Worm (Caenorhabditis elegans) whole organism, L3 larva: ENCODE results near the gene htz-1.
A peak's percentile ranks its signal among the peaks of the same experiment; 100 is the strongest.

Source experiments
- R02D3.7 ChIP-seq: fragments of 150-350 bp; optimal IDR thresholded peaks from 2 replicates; lab custom pipeline; 2014; ENCODE audit warnings: missing biosample characterization, missing genetic modification characterization
- ZK546.5 ChIP-seq: sonication (generic microtip); optimal IDR thresholded peaks from 2 replicates; lab custom pipeline; 2017; ENCODE audit warnings: missing biosample characterization, missing genetic modification characterization
- ama-1 ChIP-seq: fragments of 150-350 bp; optimal IDR thresholded peaks from 2 replicates; lab custom pipeline; 2018
- ceh-16 ChIP-seq: sonication (generic microtip); optimal IDR thresholded peaks from 2 replicates; lab custom pipeline; 2017; ENCODE audit warnings: missing biosample characterization, missing genetic modification characterization
- ceh-28 ChIP-seq: fragments of 150-350 bp; optimal IDR thresholded peaks from 2 replicates; lab custom pipeline; 2014; ENCODE audit warnings: missing biosample characterization, missing genetic modification reagents, missing genetic modification characterization
- ceh-82 ChIP-seq: fragments of 150-350 bp; optimal IDR thresholded peaks from 2 replicates; lab custom pipeline; 2014; ENCODE audit warnings: missing biosample characterization, missing genetic modification characterization
- ceh-9 ChIP-seq: sonication (generic microtip); optimal IDR thresholded peaks from 2 replicates; lab custom pipeline; 2018; ENCODE audit warnings: missing biosample characterization, missing genetic modification characterization
- daf-12 ChIP-seq: fragments of 150-350 bp; optimal IDR thresholded peaks from 2 replicates; lab custom pipeline; 2014; ENCODE audit warnings: missing biosample characterization, missing genetic modification reagents, missing genetic modification characterization
- egl-27 ChIP-seq: sonication (generic microtip); optimal IDR thresholded peaks from 4 replicates; lab custom pipeline; 2017; ENCODE audit warnings: missing biosample characterization, missing genetic modification reagents, missing genetic modification characterization
- elt-1 ChIP-seq: fragments of 150-350 bp; optimal IDR thresholded peaks from 2 replicates; lab custom pipeline; 2014; ENCODE audit warnings: missing biosample characterization, missing genetic modification characterization
- elt-2 ChIP-seq: sonication (generic microtip); optimal IDR thresholded peaks from 2 replicates; lab custom pipeline; 2016; ENCODE audit warnings: missing genetic modification reagents, mild to moderate bottlenecking, missing genetic modification characterization, missing compliant biosample characterization
- fkh-10 ChIP-seq: sonication (generic microtip); optimal IDR thresholded peaks from 2 replicates; lab custom pipeline; 2017; ENCODE audit warnings: missing biosample characterization, missing genetic modification reagents, missing genetic modification characterization
- fos-1 ChIP-seq: fragments of 150-350 bp; optimal IDR thresholded peaks from 2 replicates; lab custom pipeline; 2014; ENCODE audit warnings: missing biosample characterization, missing genetic modification characterization
- jun-1 ChIP-seq: fragments of 150-350 bp; optimal IDR thresholded peaks from 2 replicates; lab custom pipeline; 2014; ENCODE audit warnings: missing biosample characterization, missing genetic modification reagents, missing genetic modification characterization
- lin-15B ChIP-seq: fragments of 150-350 bp; optimal IDR thresholded peaks from 2 replicates; lab custom pipeline; 2014; ENCODE audit warnings: missing biosample characterization, missing genetic modification characterization
- lin-39 ChIP-seq: fragments of 150-350 bp; optimal IDR thresholded peaks from 2 replicates; lab custom pipeline; 2018; ENCODE audit warnings: missing biosample characterization, missing genetic modification reagents, missing genetic modification characterization
- lsy-12 ChIP-seq: sonication (generic microtip); optimal IDR thresholded peaks from 2 replicates; lab custom pipeline; 2016; ENCODE audit warnings: mild to moderate bottlenecking, missing genetic modification characterization, missing compliant biosample characterization
- mdl-1 ChIP-seq: fragments of 150-350 bp; optimal IDR thresholded peaks from 2 replicates; lab custom pipeline; 2014; ENCODE audit warnings: missing biosample characterization, missing genetic modification characterization
- mml-1 ChIP-seq: fragments of 150-350 bp; sonication (generic microtip); optimal IDR thresholded peaks from 3 replicates; lab custom pipeline; 2014; ENCODE audit warnings: missing biosample characterization, missing genetic modification characterization
- nfya-1 ChIP-seq: sonication (generic microtip); optimal IDR thresholded peaks from 2 replicates; lab custom pipeline; 2017; ENCODE audit warnings: missing genetic modification characterization, mild to moderate bottlenecking, missing compliant biosample characterization, antibody characterized with exemption, moderate library complexity; ENCODE audit not compliant: insufficient read depth
- nhr-11 ChIP-seq: fragments of 150-350 bp; optimal IDR thresholded peaks from 2 replicates; lab custom pipeline; 2014; ENCODE audit warnings: missing biosample characterization, missing genetic modification characterization
- nhr-237 ChIP-seq: fragments of 150-350 bp; optimal IDR thresholded peaks from 2 replicates; lab custom pipeline; 2014; ENCODE audit warnings: missing biosample characterization, missing genetic modification characterization
- nhr-25 ChIP-seq: sonication (generic microtip); optimal IDR thresholded peaks from 2 replicates; lab custom pipeline; 2017; ENCODE audit warnings: missing biosample characterization, missing genetic modification characterization
- nhr-28 ChIP-seq: fragments of 150-350 bp; optimal IDR thresholded peaks from 2 replicates; lab custom pipeline; 2014; ENCODE audit warnings: missing biosample characterization, missing genetic modification characterization
- nhr-67 ChIP-seq: fragments of 150-350 bp; optimal IDR thresholded peaks from 2 replicates; lab custom pipeline; 2014; ENCODE audit warnings: missing biosample characterization, missing genetic modification characterization
- nhr-76 ChIP-seq: fragments of 150-350 bp; sonication (generic microtip); optimal IDR thresholded peaks from 5 replicates; lab custom pipeline; 2014; ENCODE audit warnings: missing biosample characterization, missing genetic modification characterization
- nhr-77 ChIP-seq: fragments of 150-350 bp; optimal IDR thresholded peaks from 2 replicates; lab custom pipeline; 2014; ENCODE audit warnings: missing biosample characterization, missing genetic modification characterization
- pha-4 ChIP-seq: fragments of 150-350 bp; optimal IDR thresholded peaks from 2 replicates; lab custom pipeline; 2014; ENCODE audit warnings: missing biosample characterization, missing genetic modification reagents, missing genetic modification characterization
- pqm-1 ChIP-seq: fragments of 150-350 bp; optimal IDR thresholded peaks from 2 replicates; lab custom pipeline; 2017; ENCODE audit warnings: missing biosample characterization, missing genetic modification characterization, inconsistent platforms
- sea-2 ChIP-seq: fragments of 150-350 bp; sonication (generic microtip); optimal IDR thresholded peaks from 4 replicates; lab custom pipeline; 2014; ENCODE audit warnings: missing biosample characterization, missing genetic modification reagents, missing genetic modification characterization
- skn-1 ChIP-seq: fragments of 150-350 bp; optimal IDR thresholded peaks from 2 replicates; lab custom pipeline; 2014; ENCODE audit warnings: missing biosample characterization, missing genetic modification characterization
- snpc-4 ChIP-seq: fragments of 150-350 bp; optimal IDR thresholded peaks from 2 replicates; lab custom pipeline; 2014; ENCODE audit warnings: missing biosample characterization, missing genetic modification characterization
- tbx-2 ChIP-seq: sonication (generic microtip); optimal IDR thresholded peaks from 2 replicates; lab custom pipeline; 2016; ENCODE audit warnings: mild to moderate bottlenecking, missing genetic modification characterization, missing compliant biosample characterization
- unc-39 ChIP-seq: sonication (generic microtip); optimal IDR thresholded peaks from 4 replicates; lab custom pipeline; 2017; ENCODE audit warnings: missing biosample characterization, missing genetic modification characterization
- unc-62 ChIP-seq: fragments of 150-350 bp; sonication (generic microtip); optimal IDR thresholded peaks from 4 replicates; lab custom pipeline; 2014; ENCODE audit warnings: missing biosample characterization, missing genetic modification reagents, missing genetic modification characterization

htz-1 gene

ce11 chrIV:4407055-4407461 lies 39.0 kb upstream of the htz-1 start:
- no peak for TF ChIP-seq lin-39
- TF ChIP-seq nfya-1 (tag; lab: Kevin White, UChicago), result peak; percentile 60
- peak; percentile 47 for TF ChIP-seq jun-1
- peak; percentile 37 for TF ChIP-seq ama-1 (lab: Kevin White, UChicago)
- TF ChIP-seq fos-1 (tag; lab: Kevin White, UChicago), result no peak
- no peak for TF ChIP-seq lin-15B (tag; lab: Kevin White, UChicago)
- no peak for TF ChIP-seq skn-1 (tag; lab: Kevin White, UChicago)
- TF ChIP-seq pha-4 (tag; lab: Kevin White, UChicago), result peak; percentile 94
- TF ChIP-seq mml-1 (tag; lab: Kevin White, UChicago), result no peak
- no peak for TF ChIP-seq tbx-2 (tag; lab: Kevin White, UChicago)
- no peak for TF ChIP-seq daf-12 (tag; lab: Kevin White, UChicago)
- no peak for TF ChIP-seq R02D3.7 (tag; lab: Kevin White, UChicago)
- TF ChIP-seq pqm-1 (tag; lab: Kevin White, UChicago), result peak; percentile 88
- no peak for TF ChIP-seq fkh-10
- no peak for TF ChIP-seq nhr-28
- TF ChIP-seq lsy-12 (tag; lab: Kevin White, UChicago), result no peak
- no peak for TF ChIP-seq egl-27
- TF ChIP-seq elt-2 (tag; lab: Kevin White, UChicago), result peak; percentile 80
- TF ChIP-seq ceh-28 (tag; lab: Kevin White, UChicago), result peak; percentile 19

DNA sequence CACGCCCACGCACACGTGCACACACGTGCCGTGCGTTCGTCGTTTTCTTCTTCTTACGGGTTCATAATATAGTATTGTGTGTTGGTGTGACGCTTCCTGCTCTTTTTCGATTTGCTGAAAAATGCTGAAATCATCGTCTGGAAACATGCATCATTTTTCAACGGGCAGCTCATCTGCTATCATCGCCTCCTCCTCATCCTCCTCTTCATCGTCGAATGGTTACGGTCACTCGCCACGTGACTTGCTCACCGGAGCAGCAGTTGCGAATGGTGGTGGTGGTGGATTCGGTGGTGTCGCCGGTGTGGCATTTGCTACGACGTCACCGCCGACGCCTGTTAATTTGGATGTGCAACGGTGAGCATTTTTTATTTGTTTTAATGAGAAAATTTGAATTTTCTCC lies 37.3 kb upstream of the htz-1 start:
- TF ChIP-seq nhr-25 (tag; lab: Kevin White, UChicago) (no peak), ama-1 (lab: Kevin White, UChicago) (peak; percentile 15)

ce11 chrIV:4410526-4410925 lies 35.5 kb upstream of the htz-1 start:
- no peak for TF ChIP-seq elt-2 (tag; lab: Kevin White, UChicago)
- TF ChIP-seq lin-39, result no peak
- TF ChIP-seq nhr-237 (tag; lab: Kevin White, UChicago), result no peak
- no peak for TF ChIP-seq elt-1 (tag; lab: Kevin White, UChicago)
- no peak for TF ChIP-seq mml-1 (tag; lab: Kevin White, UChicago)
- no peak for TF ChIP-seq nfya-1 (tag; lab: Kevin White, UChicago)
- no peak for TF ChIP-seq snpc-4
- TF ChIP-seq nhr-67, result no peak
- TF ChIP-seq ceh-82 (tag; lab: Kevin White, UChicago), result no peak
- TF ChIP-seq ceh-9, result no peak
- TF ChIP-seq nhr-76, result no peak
- no peak for TF ChIP-seq fkh-10

DNA sequence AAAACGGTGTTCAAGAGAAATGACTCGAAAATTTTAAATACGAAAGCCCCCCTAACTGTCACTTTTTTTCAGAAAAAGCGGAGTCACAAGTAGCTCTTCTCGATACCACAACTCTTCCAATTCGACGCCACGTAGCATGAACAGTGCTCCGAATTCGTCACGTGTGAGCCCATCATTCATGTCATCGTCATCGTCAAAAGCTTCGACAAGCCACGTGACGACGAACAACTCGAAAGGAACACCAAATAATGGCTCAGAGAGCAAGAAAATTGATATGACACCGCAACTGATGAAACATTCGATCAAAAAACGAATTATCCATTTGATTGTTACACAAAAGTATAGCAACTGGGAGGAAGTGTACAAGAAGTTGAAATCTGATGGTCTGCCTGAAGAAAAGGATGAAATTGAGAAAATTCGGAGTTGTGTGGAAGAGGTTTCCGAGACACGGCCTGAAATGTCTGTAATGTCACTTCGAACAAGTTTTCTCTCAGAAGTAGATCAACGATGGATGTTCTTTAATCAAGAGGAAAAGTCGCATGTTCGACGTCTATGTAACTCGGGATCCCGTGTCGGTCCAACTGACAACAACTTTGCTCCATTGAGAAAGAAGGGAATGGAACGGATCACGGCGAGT lies 34.6 kb upstream of the htz-1 start:
- TF ChIP-seq ZK546.5 (tag; lab: Kevin White, UChicago), result no peak
- no peak for TF ChIP-seq nhr-67
- TF ChIP-seq unc-62 (GFP tag; lab: Kevin White, UChicago), result no peak
- TF ChIP-seq fos-1 (tag; lab: Kevin White, UChicago), result no peak
- TF ChIP-seq unc-39 (tag; lab: Kevin White, UChicago), result no peak
- TF ChIP-seq nhr-25 (tag; lab: Kevin White, UChicago), result no peak
- TF ChIP-seq ceh-16 (tag; lab: Kevin White, UChicago), result no peak
- TF ChIP-seq daf-12 (tag; lab: Kevin White, UChicago), result no peak
- TF ChIP-seq elt-2 (tag; lab: Kevin White, UChicago), result no peak
- no peak for TF ChIP-seq snpc-4
- TF ChIP-seq ama-1 (lab: Kevin White, UChicago), result no peak
- no peak for TF ChIP-seq egl-27
- no peak for TF ChIP-seq jun-1
- no peak for TF ChIP-seq R02D3.7 (tag; lab: Kevin White, UChicago)
- no peak for TF ChIP-seq sea-2 (GFP tag; lab: Kevin White, UChicago)
- no peak for TF ChIP-seq nhr-77
- no peak for TF ChIP-seq ceh-28 (tag; lab: Kevin White, UChicago)
- no peak for TF ChIP-seq nhr-76
- no peak for TF ChIP-seq nfya-1 (tag; lab: Kevin White, UChicago)
- TF ChIP-seq tbx-2 (tag; lab: Kevin White, UChicago), result no peak

DNA sequence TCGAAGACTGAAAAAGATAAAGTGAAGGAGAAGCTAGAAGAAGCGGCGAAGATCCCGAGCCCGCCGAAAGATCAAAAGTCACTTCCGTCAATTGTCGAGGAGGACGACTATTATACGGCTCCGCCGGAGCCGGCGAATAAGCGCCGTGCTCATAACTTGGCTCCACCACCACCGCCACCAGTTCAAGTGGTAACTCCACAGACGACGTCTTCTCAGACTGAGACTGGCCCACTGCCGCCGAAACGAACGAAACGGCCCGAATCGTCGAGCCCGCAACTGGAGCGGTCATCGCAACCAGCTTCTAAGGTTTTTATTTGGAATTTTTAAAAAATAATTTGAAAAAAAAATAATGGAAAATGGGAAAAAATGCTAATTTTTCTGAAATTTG lies 34.1 kb upstream of the htz-1 start:
- TF ChIP-seq elt-1 (tag; lab: Kevin White, UChicago), result no peak
- no peak for TF ChIP-seq nhr-11 (tag; lab: Kevin White, UChicago)
- no peak for TF ChIP-seq skn-1 (tag; lab: Kevin White, UChicago)
- TF ChIP-seq ama-1 (lab: Kevin White, UChicago), result no peak
- TF ChIP-seq mdl-1 (tag; lab: Kevin White, UChicago), result no peak
- no peak for TF ChIP-seq sea-2 (GFP tag; lab: Kevin White, UChicago)
- TF ChIP-seq lsy-12 (tag; lab: Kevin White, UChicago), result no peak
